Worm (Caenorhabditis elegans) whole organism, L2 larva: ENCODE data around the gene phlp-2.

ENCODE experiments used
- ZK546.5 ChIP-seq: sonication (generic microtip); optimal IDR thresholded peaks from 2 replicates; lab custom pipeline; 2017; ENCODE audit warnings: missing biosample characterization, missing genetic modification characterization
- ceh-82 ChIP-seq: fragments of 150-350 bp; optimal IDR thresholded peaks from 2 replicates; lab custom pipeline; 2014; ENCODE audit warnings: missing biosample characterization, missing genetic modification characterization
- lin-13 ChIP-seq: fragments of 150-350 bp; optimal IDR thresholded peaks from 2 replicates; lab custom pipeline; 2014; ENCODE audit warnings: missing biosample characterization, missing genetic modification reagents, missing genetic modification characterization
- mdl-1 ChIP-seq, 2 experiments: fragments of 150-350 bp in 1 of 2; sonication (generic microtip) in 1 of 2; optimal IDR thresholded peaks; 2 replicates each; lab custom pipeline; 2017; ENCODE audit warnings: missing biosample characterization in 2 of 2, missing genetic modification characterization in 2 of 2
- nhr-12 ChIP-seq: fragments of 150-350 bp; optimal IDR thresholded peaks from 2 replicates; lab custom pipeline; 2014; ENCODE audit warnings: missing biosample characterization, missing genetic modification characterization
- skn-1 ChIP-seq: sonication (generic microtip); optimal IDR thresholded peaks from 2 replicates; lab custom pipeline; 2017; ENCODE audit warnings: missing biosample characterization, missing genetic modification characterization

- TF ChIP-seq ceh-82 (tag; lab: Kevin White, UChicago) (no peak), mdl-1 (tag; optimal IDR thresholded peaks at IDR 0.05; lab: Kevin White, UChicago) (no peak), ZK546.5 (tag; lab: Kevin White, UChicago) (no peak), lin-13 (no peak), skn-1 (tag; lab: Kevin White, UChicago) (no peak), nhr-12 (no peak)
Observed at ce11 chrIII:4210661-4211060, 1.4 kb downstream of the phlp-2 start.
